Worm (Caenorhabditis elegans): ENCODE measurements around the gene srsx-1.

DNA sequence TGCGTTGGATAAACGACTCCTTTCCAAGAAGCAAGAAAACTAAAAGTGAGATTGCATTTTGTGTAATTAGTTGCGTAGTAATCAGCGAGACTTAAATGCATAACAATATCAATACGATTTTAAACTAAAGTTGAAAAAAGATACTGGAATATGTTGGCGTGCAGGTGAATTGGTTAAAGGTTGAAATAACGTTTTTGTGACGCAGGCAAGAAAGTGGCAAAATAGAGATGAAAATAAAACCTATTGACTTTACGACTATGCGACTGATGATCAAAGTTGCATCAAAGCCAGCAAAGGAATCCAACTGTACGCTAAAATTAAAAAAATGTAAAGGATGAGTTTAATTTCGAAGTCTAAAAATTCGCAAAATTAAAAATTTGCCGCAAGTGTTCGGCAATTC is 12.5 kb downstream of the srsx-1 start, which contains the start of gene srh-102:
- TF ChIP-seq him-1 (tag; optimal IDR thresholded peaks at IDR 0.05) (no peak), ccch-3 (GFP tag; optimal IDR thresholded peaks at IDR 0.05) (no peak), Y95B8A.8 (GFP tag; IDR thresholded peaks at IDR 0.05) (no peak), F57A8.1 (GFP tag; optimal IDR thresholded peaks at IDR 0.05) (no peak), fkh-3 (tag; optimal IDR thresholded peaks at IDR 0.05) (no peak), unc-130 (GFP tag; optimal IDR thresholded peaks at IDR 0.05) (no peak), lin-26 (GFP tag; IDR thresholded peaks at IDR 0.05) (no peak), C17E4.6 (GFP tag; IDR thresholded peaks at IDR 0.05) (no peak), ama-1 (optimal IDR thresholded peaks at IDR 0.05) (no peak), ama-1 (GFP tag; optimal IDR thresholded peaks at IDR 0.05) (no peak), F10E7.11 (tag; optimal IDR thresholded peaks at IDR 0.05) (no peak), Y67H2A.10 (GFP tag; conservative IDR thresholded peaks at IDR 0.05) (no peak), F33H1.4 (GFP tag; IDR thresholded peaks at IDR 0.05) (no peak), lin-35 (GFP tag; optimal IDR thresholded peaks at IDR 0.05) (no peak), unc-62 (GFP tag; optimal IDR thresholded peaks at IDR 0.05) (no peak)
